Worm (Caenorhabditis elegans): ENCODE measurements around the gene C54C6.11.

The C54C6.11 gene

ce11 chrIII:3539499-3539898, 8.6 kb upstream of the C54C6.11 start:
- TF ChIP-seq unc-62 (GFP tag; optimal IDR thresholded peaks at IDR 0.05) = no peak

DNA sequence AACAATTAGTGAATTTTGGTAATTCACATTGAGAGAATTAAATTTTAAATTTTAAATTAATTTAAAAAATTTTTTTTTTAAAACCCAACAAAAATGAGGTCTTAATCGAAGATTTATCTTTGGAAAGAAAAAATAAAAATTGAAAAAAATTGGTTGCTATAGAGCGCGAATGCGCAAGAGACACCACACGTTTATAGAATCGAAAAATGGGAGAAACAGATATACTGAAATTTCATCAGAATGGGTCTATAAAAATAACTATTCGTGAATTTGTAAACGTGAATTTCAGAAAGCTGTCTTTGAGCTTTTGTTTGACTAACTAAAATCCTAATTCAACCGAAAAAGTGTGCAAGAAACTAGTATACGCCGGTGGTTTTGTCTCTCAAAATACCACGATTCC, 7.7 kb upstream of the C54C6.11 start:
- no peak for TF ChIP-seq unc-62 (GFP tag; optimal IDR thresholded peaks at IDR 0.05)

- TF ChIP-seq unc-62 (GFP tag; optimal IDR thresholded peaks at IDR 0.05) = no peak
These were observed 7.0 kb upstream of the C54C6.11 start for ce11 chrIII:3541093-3541492.

ce11 chrIII:3541539-3541938, 6.6 kb upstream of the C54C6.11 start, which contains the start of gene ben-1:
TSS of gene ben-1 (minus strand) at chrIII:3541639.
- no peak for TF ChIP-seq unc-62 (GFP tag; optimal IDR thresholded peaks at IDR 0.05)

ce11 chrIII:3542105-3542504, 6.0 kb upstream of the C54C6.11 start:
- TF ChIP-seq unc-62 (GFP tag; optimal IDR thresholded peaks at IDR 0.05) = no peak

ce11 chrIII:3543071-3543470, 5.0 kb upstream of the C54C6.11 start:
- TF ChIP-seq unc-62 (GFP tag; optimal IDR thresholded peaks at IDR 0.05) = no peak

ce11 chrIII:3546323-3546722, 1.8 kb upstream of the C54C6.11 start, which contains the start of gene C54C6.7:
TSS of gene C54C6.7 (minus strand) at chrIII:3546423.
- TF ChIP-seq unc-62 (GFP tag; optimal IDR thresholded peaks at IDR 0.05) = no peak

DNA sequence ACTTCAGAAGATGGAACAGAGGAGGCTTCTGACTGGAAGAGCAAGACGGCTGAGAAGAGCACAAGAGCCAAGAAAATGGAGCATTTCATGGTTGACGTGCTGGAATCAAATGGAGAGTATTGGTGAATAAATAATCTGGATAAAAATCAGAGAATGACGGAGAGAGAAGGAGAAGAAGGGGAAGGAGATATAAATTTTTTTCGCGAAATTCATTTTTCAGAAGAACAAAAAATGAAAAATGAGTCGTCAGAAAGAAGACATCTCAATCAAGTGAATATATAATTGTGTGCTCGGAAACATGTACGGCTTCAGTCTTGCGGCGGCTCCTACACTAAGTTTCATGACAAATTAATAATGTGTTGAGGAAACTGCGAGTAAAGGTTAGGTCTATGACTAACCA, 1.6 kb downstream of the C54C6.11 start, which contains the start of gene C54C6.5:
Gene C54C6.5 (minus strand): TSS at position 101 of the 400 bp plus-strand sequence.
- no peak for TF ChIP-seq unc-62 (GFP tag; optimal IDR thresholded peaks at IDR 0.05)

- no peak for TF ChIP-seq unc-62 (GFP tag; optimal IDR thresholded peaks at IDR 0.05)
These were observed 2.2 kb downstream of the C54C6.11 start for ce11 chrIII:3550364-3550763.

DNA sequence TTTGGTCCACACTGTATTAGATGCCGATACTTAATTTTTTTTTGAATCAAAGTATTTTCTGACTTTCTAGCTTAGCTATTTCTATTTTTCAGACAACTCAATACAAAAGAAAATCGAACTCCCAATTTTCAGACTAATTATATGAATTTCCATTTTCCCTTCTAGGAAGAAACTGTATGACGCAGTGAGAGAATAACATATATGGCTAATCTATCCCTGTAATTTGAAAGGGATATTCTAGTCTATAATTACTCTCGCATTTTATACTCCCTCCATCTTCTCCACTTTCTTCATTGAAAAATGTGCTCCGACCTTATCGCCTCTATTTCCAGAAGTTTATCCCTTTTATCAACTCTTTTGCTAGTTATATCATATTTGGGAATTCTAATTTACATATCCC, 5.2 kb downstream of the C54C6.11 start, which contains the start of gene C54C6.4:
Gene C54C6.4 (plus strand): TSS at position 301 of the 400 bp plus-strand sequence.
- TF ChIP-seq unc-62 (GFP tag; optimal IDR thresholded peaks at IDR 0.05) = no peak

DNA sequence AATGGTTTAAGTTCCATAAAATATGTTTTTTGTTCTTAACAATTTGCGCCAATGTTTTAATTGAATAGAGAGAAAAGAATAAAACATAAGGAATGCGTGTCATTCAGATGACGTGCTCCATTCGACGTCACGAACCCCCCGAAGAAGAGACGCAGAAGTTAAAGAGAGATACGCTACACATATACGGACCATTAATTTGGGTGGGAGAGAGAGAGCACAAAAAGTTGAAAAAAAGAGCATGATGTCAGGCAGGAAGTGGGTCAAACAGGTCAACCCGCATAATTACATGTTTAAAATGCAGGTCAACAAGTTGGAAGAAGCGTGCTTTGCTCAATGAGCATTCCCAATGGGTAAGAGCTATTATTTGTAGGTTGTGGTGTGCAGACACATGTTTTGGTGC, 12.1 kb downstream of the C54C6.11 start:
- TF ChIP-seq unc-62 (GFP tag; optimal IDR thresholded peaks at IDR 0.05) = no peak

DNA sequence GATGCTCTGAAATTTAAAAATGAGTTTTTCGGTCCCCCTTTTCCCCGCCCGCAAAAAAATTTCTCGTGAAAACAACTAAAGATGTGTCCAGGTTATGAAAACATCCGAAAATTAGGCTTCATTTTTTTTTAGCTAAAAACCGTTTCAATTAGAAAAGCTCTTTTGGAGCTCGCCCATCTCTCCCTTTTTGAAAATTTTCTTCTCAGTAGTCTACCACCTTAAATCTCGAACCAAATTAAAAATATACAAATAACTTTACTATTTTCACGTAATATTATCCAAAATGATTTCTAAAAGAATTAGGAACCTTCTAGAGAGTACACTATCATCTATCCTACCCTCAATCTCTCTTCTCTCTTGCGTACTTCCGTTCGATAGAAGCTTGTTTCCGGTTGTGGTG, 14.2 kb downstream of the C54C6.11 start:
- TF ChIP-seq unc-62 (GFP tag; optimal IDR thresholded peaks at IDR 0.05) = no peak

DNA sequence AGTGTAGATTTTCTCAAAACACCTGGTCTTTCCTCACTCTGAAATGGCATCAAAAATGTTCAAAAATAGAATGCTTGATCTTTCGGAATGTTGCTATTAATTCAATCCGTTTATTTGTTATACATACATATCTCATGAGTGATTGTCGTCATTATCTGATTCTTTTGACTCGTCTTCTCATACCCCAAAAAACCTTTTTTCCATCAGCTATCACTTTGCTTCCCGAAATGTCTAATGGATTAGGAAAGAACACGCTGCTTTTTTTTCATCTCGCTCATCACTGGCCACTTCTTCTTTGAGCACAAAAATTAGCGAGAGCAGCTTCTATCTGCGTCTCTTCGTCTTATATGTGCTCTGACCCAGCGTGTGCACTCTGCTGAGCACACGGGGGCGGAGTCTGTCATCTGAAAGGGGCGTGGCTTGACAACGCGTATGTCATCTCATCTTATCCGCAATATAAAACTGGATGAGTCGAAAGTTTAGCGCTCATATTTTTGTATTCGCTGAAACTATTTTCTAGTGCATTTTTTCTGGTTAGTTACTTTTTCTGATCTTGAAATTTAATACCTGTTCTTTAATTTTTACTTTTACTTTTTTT, 16.7 kb downstream of the C54C6.11 start:
- no peak for TF ChIP-seq unc-62 (GFP tag; optimal IDR thresholded peaks at IDR 0.05)

DNA sequence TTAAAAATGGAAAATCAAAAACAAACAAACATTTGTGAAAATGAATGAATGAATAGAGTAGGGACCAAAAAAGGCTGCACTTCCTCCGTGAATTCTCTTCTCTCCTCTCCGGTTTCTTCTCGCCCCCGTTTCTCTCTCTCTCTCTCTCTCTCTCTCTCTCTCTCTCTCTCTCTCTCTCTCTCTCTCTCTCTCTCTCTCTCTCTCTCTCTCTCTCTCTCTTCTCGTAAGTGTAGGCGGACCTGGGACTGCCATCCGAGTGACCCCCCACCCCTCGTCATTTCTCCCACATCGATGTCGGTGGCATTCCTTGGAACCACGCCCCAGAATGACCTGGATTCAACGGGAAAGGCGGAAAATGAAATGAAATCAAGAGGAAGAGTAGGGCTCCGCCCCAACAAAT, 18.7 kb downstream of the C54C6.11 start:
- TF ChIP-seq unc-62 (GFP tag; optimal IDR thresholded peaks at IDR 0.05) = no peak

- TF ChIP-seq unc-62 (GFP tag; optimal IDR thresholded peaks at IDR 0.05) = no peak
These were observed 21.6 kb downstream of the C54C6.11 start for ce11 chrIII:3569763-3570162.

DNA sequence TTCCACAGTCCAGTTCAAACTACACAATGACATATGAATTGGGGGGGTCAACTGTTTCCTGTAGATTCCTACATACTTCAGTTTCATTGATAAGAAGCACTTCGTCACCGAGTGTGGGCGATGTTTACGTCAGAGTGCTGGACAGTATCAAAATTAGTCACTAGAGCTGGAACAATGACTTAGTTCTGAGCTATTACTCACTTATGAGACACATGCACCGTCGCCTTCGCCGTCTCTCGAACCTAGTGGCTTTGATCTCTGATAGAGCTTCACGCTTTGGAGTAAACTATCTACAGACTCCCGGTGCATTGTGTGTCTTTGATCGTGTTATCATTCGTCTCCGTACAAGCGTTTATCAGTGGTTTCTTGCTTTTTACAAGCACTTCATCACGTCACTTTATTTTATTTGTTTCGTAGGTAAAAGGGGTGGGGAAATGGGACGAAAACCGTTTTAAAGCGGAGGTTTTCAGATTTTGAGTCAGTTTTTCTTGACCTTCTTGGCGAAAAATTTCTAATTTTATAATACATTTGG, 23.3 kb downstream of the C54C6.11 start:
- TF ChIP-seq unc-62 (GFP tag; optimal IDR thresholded peaks at IDR 0.05) = no peak

- TF ChIP-seq unc-62 (GFP tag; optimal IDR thresholded peaks at IDR 0.05) = no peak
These were observed 25.2 kb downstream of the C54C6.11 start, which contains the start of gene nhr-6 for ce11 chrIII:3573281-3573680. TSS of gene nhr-6 (plus strand) at chrIII:3573581.

- no peak for TF ChIP-seq unc-62 (GFP tag; optimal IDR thresholded peaks at IDR 0.05)
These were observed 33.5 kb downstream of the C54C6.11 start, which contains the start of gene C48D5.3 for ce11 chrIII:3581636-3582035. TSS of gene C48D5.3 (minus strand) at chrIII:3581736.
